Worm (Caenorhabditis elegans) whole organism, L4 larva: ENCODE results near the gene lect-2.

Experiments
- D1046.2 ChIP-seq: fragments of 200-800 bp; sonication (Bioruptor generic); IDR thresholded peaks from 2 replicates; pipeline ENCODE4 v1.3.6; 2022; ENCODE audit warnings: missing genetic modification characterization, missing compliant biosample characterization
- F26F4.8 ChIP-seq: fragments of 200-800 bp; sonication (Bioruptor generic); conservative IDR thresholded peaks from 2 replicates; pipeline ENCODE4 v1.3.6; 2022; ENCODE audit warnings: missing genetic modification characterization, missing compliant biosample characterization
- R02D3.7 ChIP-seq: fragments of 150-350 bp; sonication (generic microtip); optimal IDR thresholded peaks from 3 replicates; lab custom pipeline; 2014; ENCODE audit warnings: missing biosample characterization, missing genetic modification characterization
- Y75B8A.6 ChIP-seq: fragments of 200-800 bp; sonication (Bioruptor generic); IDR thresholded peaks from 2 replicates; pipeline ENCODE4 v1.3.6; 2022; ENCODE audit warnings: missing genetic modification reagents, missing genetic modification characterization, missing compliant biosample characterization
- ZK546.5 ChIP-seq, 2 experiments: sonication (generic microtip); optimal IDR thresholded peaks; 2 replicates each; lab custom pipeline; 2017; ENCODE audit warnings: missing biosample characterization in 2 of 2, missing genetic modification characterization in 2 of 2
- aly-2 ChIP-seq: sonication (generic microtip); optimal IDR thresholded peaks from 2 replicates; lab custom pipeline; 2018; ENCODE audit warnings: missing biosample characterization, missing genetic modification characterization
- arid-1 ChIP-seq: fragments of 200-800 bp; sonication (Bioruptor generic); conservative IDR thresholded peaks from 2 replicates; pipeline ENCODE4 v1.3.6; 2022; ENCODE audit warnings: missing genetic modification reagents, missing genetic modification characterization, missing compliant biosample characterization
- ces-1 ChIP-seq: fragments of 150-350 bp; sonication (generic microtip); optimal IDR thresholded peaks from 4 replicates; lab custom pipeline; 2014; ENCODE audit warnings: missing biosample characterization, missing genetic modification reagents, missing genetic modification characterization
- cey-2 ChIP-seq: sonication (generic microtip); optimal IDR thresholded peaks from 3 replicates; lab custom pipeline; 2017; ENCODE audit warnings: missing genetic modification characterization, mild to moderate bottlenecking, missing compliant biosample characterization, antibody characterized with exemption, borderline replicate concordance; ENCODE audit not compliant: insufficient read depth
- daf-16 ChIP-seq, 3 experiments: sonication (generic microtip); optimal IDR thresholded peaks; 2 replicates each; lab custom pipeline; 2016 to 2017; ENCODE audit warnings: missing genetic modification characterization in 3 of 3, missing genetic modification reagents in 3 of 3, mild to moderate bottlenecking in 2 of 3, missing compliant biosample characterization in 2 of 3, missing biosample characterization in 1 of 3, moderate library complexity in 1 of 3
- dmd-6 ChIP-seq: fragments of 200-800 bp; sonication (Bioruptor generic); IDR thresholded peaks from 2 replicates; pipeline ENCODE4 v1.3.6; 2022; ENCODE audit warnings: missing genetic modification reagents, missing genetic modification characterization, missing compliant biosample characterization
- dpl-1 ChIP-seq: fragments of 150-350 bp; optimal IDR thresholded peaks from 2 replicates; lab custom pipeline; 2014; ENCODE audit warnings: missing biosample characterization, missing genetic modification reagents, missing genetic modification characterization
- duxl-1 ChIP-seq: sonication (generic microtip); optimal IDR thresholded peaks from 2 replicates; lab custom pipeline; 2016; ENCODE audit warnings: mild to moderate bottlenecking, missing genetic modification characterization, moderate library complexity, missing compliant biosample characterization; ENCODE audit not compliant: poor library complexity
- dve-1 ChIP-seq: sonication (generic microtip); optimal IDR thresholded peaks from 2 replicates; lab custom pipeline; 2017; ENCODE audit warnings: antibody characterized with exemption, mild to moderate bottlenecking, missing genetic modification characterization, missing compliant biosample characterization; ENCODE audit not compliant: insufficient read depth
- gei-8 ChIP-seq: fragments of 200-800 bp; sonication (Bioruptor generic); optimal IDR thresholded peaks from 2 replicates; lab custom pipeline; 2018; ENCODE audit warnings: mild to moderate bottlenecking, missing genetic modification characterization, missing compliant biosample characterization
- hlh-11 ChIP-seq: fragments of 200-800 bp; sonication (Bioruptor generic); optimal IDR thresholded peaks from 2 replicates; lab custom pipeline; 2018; ENCODE audit warnings: mild to moderate bottlenecking, missing genetic modification characterization, missing compliant biosample characterization
- jun-1 ChIP-seq: fragments of 150-350 bp; optimal IDR thresholded peaks from 2 replicates; lab custom pipeline; 2014; ENCODE audit warnings: missing biosample characterization, missing genetic modification reagents, missing genetic modification characterization
- lin-1 ChIP-seq: fragments of 200-800 bp; sonication (Bioruptor generic); IDR thresholded peaks from 2 replicates; pipeline ENCODE4 v1.3.6; 2022; ENCODE audit warnings: missing genetic modification reagents, missing genetic modification characterization, missing compliant biosample characterization
- lin-29 ChIP-seq: fragments of 200-800 bp; sonication (Bioruptor generic); IDR thresholded peaks from 2 replicates; pipeline ENCODE4 v1.3.6; 2022; ENCODE audit warnings: missing genetic modification reagents, missing genetic modification characterization, missing compliant biosample characterization
- lin-38 ChIP-seq: fragments of 200-800 bp; sonication (Bioruptor generic); IDR thresholded peaks from 2 replicates; pipeline ENCODE4 v1.3.6; 2022; ENCODE audit warnings: missing genetic modification reagents, missing genetic modification characterization, missing compliant biosample characterization
- lsy-2 ChIP-seq, 2 experiments: fragments of 150-350 bp in 1 of 2; sonication (generic microtip) in 1 of 2; optimal IDR thresholded peaks; 2 replicates each; lab custom pipeline; 2014 to 2017; ENCODE audit warnings: missing biosample characterization in 2 of 2, missing genetic modification characterization in 2 of 2
- madf-5 ChIP-seq, 2 experiments: fragments of 200-800 bp; sonication (Bioruptor generic); IDR thresholded peaks; 2 replicates each; pipeline ENCODE4 v1.3.6; 2022; ENCODE audit warnings: missing compliant biosample characterization in 2 of 2, missing genetic modification characterization in 2 of 2
- mdt-29 ChIP-seq: fragments of 200-800 bp; sonication (Bioruptor generic); IDR thresholded peaks from 2 replicates; pipeline ENCODE4 v1.3.6; 2022; ENCODE audit warnings: missing genetic modification reagents, missing genetic modification characterization, missing compliant biosample characterization
- mep-1 ChIP-seq: fragments of 150-350 bp; sonication (generic microtip); optimal IDR thresholded peaks from 3 replicates; lab custom pipeline; 2014; ENCODE audit warnings: missing biosample characterization, missing genetic modification characterization
- mxl-3 ChIP-seq: fragments of 200-800 bp; sonication (Bioruptor generic); optimal IDR thresholded peaks from 2 replicates; lab custom pipeline; 2018; ENCODE audit warnings: mild to moderate bottlenecking, missing genetic modification characterization, missing compliant biosample characterization
- nhr-10 ChIP-seq: fragments of 150-350 bp; optimal IDR thresholded peaks from 2 replicates; lab custom pipeline; 2014; ENCODE audit warnings: missing biosample characterization, missing genetic modification characterization
- nhr-102 ChIP-seq: sonication (generic microtip); optimal IDR thresholded peaks from 2 replicates; lab custom pipeline; 2016; ENCODE audit warnings: mild to moderate bottlenecking, missing genetic modification characterization, moderate library complexity, missing compliant biosample characterization
- nhr-25 ChIP-seq: sonication (generic microtip); optimal IDR thresholded peaks from 2 replicates; lab custom pipeline; 2017; ENCODE audit warnings: missing genetic modification characterization, mild to moderate bottlenecking, missing compliant biosample characterization, antibody characterized with exemption, moderate library complexity, borderline replicate concordance; ENCODE audit not compliant: insufficient read depth
- nhr-28 ChIP-seq: fragments of 150-350 bp; optimal IDR thresholded peaks from 2 replicates; lab custom pipeline; 2014; ENCODE audit warnings: missing biosample characterization, missing genetic modification characterization
- nhr-41 ChIP-seq: fragments of 200-800 bp; sonication (Bioruptor generic); IDR thresholded peaks from 2 replicates; pipeline ENCODE4 v1.3.6; 2022; ENCODE audit warnings: missing genetic modification reagents, missing genetic modification characterization, missing compliant biosample characterization
- nhr-48 ChIP-seq: sonication (generic microtip); optimal IDR thresholded peaks from 2 replicates; lab custom pipeline; 2016; ENCODE audit warnings: mild to moderate bottlenecking, missing genetic modification characterization, missing compliant biosample characterization
- pha-4 ChIP-seq, 2 experiments: fragments of 150-350 bp in 1 of 2; fragments of 200-800 bp in 1 of 2; sonication (Bioruptor generic) in 1 of 2; IDR thresholded peaks in 1 of 2; optimal IDR thresholded peaks in 1 of 2; 2 replicates each; pipeline versions ENCODE4 v1.3.6 to Lab custom; 2014 to 2022; ENCODE audit warnings: missing genetic modification characterization in 2 of 2, missing genetic modification reagents in 2 of 2, missing biosample characterization in 1 of 2, missing compliant biosample characterization in 1 of 2
- php-3 ChIP-seq: fragments of 200-800 bp; sonication (Bioruptor generic); IDR thresholded peaks from 2 replicates; pipeline ENCODE4 v1.3.6; 2022; ENCODE audit warnings: missing genetic modification reagents, missing genetic modification characterization, missing compliant biosample characterization
- pqm-1 ChIP-seq: sonication (generic microtip); optimal IDR thresholded peaks from 2 replicates; lab custom pipeline; 2017; ENCODE audit warnings: missing biosample characterization, missing genetic modification characterization
- rbr-2 ChIP-seq: sonication (generic microtip); optimal IDR thresholded peaks from 2 replicates; lab custom pipeline; 2016; ENCODE audit warnings: missing genotype, missing genetic modification characterization, missing compliant biosample characterization
- saeg-2 ChIP-seq: fragments of 200-800 bp; sonication (Bioruptor generic); IDR thresholded peaks from 2 replicates; pipeline ENCODE4 v1.3.6; 2022; ENCODE audit warnings: missing genetic modification reagents, missing genetic modification characterization, missing compliant biosample characterization
- snpc-4 ChIP-seq: fragments of 150-350 bp; optimal IDR thresholded peaks from 2 replicates; lab custom pipeline; 2014; ENCODE audit warnings: missing biosample characterization, missing genetic modification characterization
- spr-1 ChIP-seq: sonication (generic microtip); optimal IDR thresholded peaks from 2 replicates; lab custom pipeline; 2016; ENCODE audit warnings: mild to moderate bottlenecking, missing genetic modification characterization, missing compliant biosample characterization
- tra-1 ChIP-seq: fragments of 200-800 bp; sonication (Bioruptor generic); IDR thresholded peaks from 2 replicates; pipeline ENCODE4 v1.3.6; 2022; ENCODE audit warnings: missing genetic modification reagents, missing genetic modification characterization, missing compliant biosample characterization
- unc-130 ChIP-seq: sonication (generic microtip); optimal IDR thresholded peaks from 2 replicates; lab custom pipeline; 2016; ENCODE audit warnings: missing genetic modification reagents, missing genetic modification characterization, missing compliant biosample characterization
- unc-62 ChIP-seq, 3 experiments: fragments of 150-350 bp in 1 of 3; sonication (generic microtip); optimal IDR thresholded peaks in 2 of 3; peaks in 1 of 3; 1 replicate in 1 of 3; 2 replicates in 2 of 3; lab custom pipeline; 2014 to 2017; ENCODE audit warnings: missing biosample characterization in 3 of 3, missing genetic modification characterization in 3 of 3, missing genetic modification reagents in 3 of 3, missing genotype in 1 of 3
- vab-7 ChIP-seq: fragments of 200-800 bp; sonication (Bioruptor generic); IDR thresholded peaks from 2 replicates; pipeline ENCODE4 v1.3.6; 2022; ENCODE audit warnings: missing genetic modification reagents, missing genetic modification characterization, missing compliant biosample characterization
- zfp-3 ChIP-seq: fragments of 200-800 bp; sonication (Bioruptor generic); conservative IDR thresholded peaks from 2 replicates; pipeline ENCODE4 v1.3.6; 2022; ENCODE audit warnings: missing genetic modification reagents, missing genetic modification characterization, missing compliant biosample characterization
- ztf-11 ChIP-seq: fragments of 150-350 bp; optimal IDR thresholded peaks from 2 replicates; lab custom pipeline; 2014; ENCODE audit warnings: missing biosample characterization, missing genetic modification characterization
- ztf-7 ChIP-seq: fragments of 150-350 bp; optimal IDR thresholded peaks from 2 replicates; lab custom pipeline; 2014; ENCODE audit warnings: missing biosample characterization, missing genetic modification characterization

The lect-2 gene

ce11 chrII:5747312-5747711, 43.2 kb upstream of the lect-2 start (continued):
- TF ChIP-seq nhr-41 (GFP tag; lab: Robert Waterston, UW) (no peak), unc-130 (GFP tag; lab: Kevin White, UChicago) (no peak), pqm-1 (peak; percentile 73), dpl-1 (GFP tag; lab: Kevin White, UChicago) (no peak), hlh-11 (tag; lab: Kevin White, UChicago) (peak; percentile 30), R02D3.7 (tag; lab: Kevin White, UChicago) (no peak), dmd-6 (peak; percentile 21; the same call in 1 of the 2 replicates), gei-8 (GFP tag; lab: Kevin White, UChicago) (no peak), nhr-25 (tag; lab: Kevin White, UChicago) (no peak), zfp-3 (no peak)

ce11 chrII:5748395-5748794, 42.1 kb upstream of the lect-2 start:
- TF ChIP-seq dmd-6: peak; percentile 87
- peak; percentile 40 for TF ChIP-seq mep-1
- peak; percentile 45; the same call in 1 of the 2 replicates for TF ChIP-seq tra-1
- TF ChIP-seq daf-16 (GFP tag; optimal IDR thresholded peaks at IDR 0.05; lab: Kevin White, UChicago): peak in 1 of 2 experiments; percentile 0
- TF ChIP-seq daf-16 (tag; optimal IDR thresholded peaks at IDR 0.05; lab: Kevin White, UChicago): peak; percentile 78
- TF ChIP-seq nhr-28 (tag; lab: Kevin White, UChicago): peak; percentile 72
- TF ChIP-seq ztf-7 (tag; lab: Kevin White, UChicago): no peak
- TF ChIP-seq pqm-1: peak; percentile 100
- peak; percentile 46 for TF ChIP-seq nhr-10 (tag; lab: Kevin White, UChicago)
- TF ChIP-seq dve-1 (tag; lab: Kevin White, UChicago): peak; percentile 89
- TF ChIP-seq nhr-48 (tag; lab: Kevin White, UChicago): peak; percentile 27
- no peak for TF ChIP-seq lin-1 (GFP tag; lab: Robert Waterston, UW)
- peak; percentile 25; the same call in 1 of the 2 replicates for TF ChIP-seq pha-4 (GFP tag; IDR thresholded peaks at IDR 0.05; lab: Robert Waterston, UW)
- TF ChIP-seq pha-4 (tag; optimal IDR thresholded peaks at IDR 0.05; lab: Kevin White, UChicago): no peak
- TF ChIP-seq unc-62 (GFP tag; optimal IDR thresholded peaks at IDR 0.05 in 1 of 2; lab: Kevin White, UChicago): peak in 1 of 2 experiments; percentile 55
- no peak for TF ChIP-seq unc-62 (tag; optimal IDR thresholded peaks at IDR 0.05; lab: Kevin White, UChicago)
- TF ChIP-seq Y75B8A.6 (GFP tag; lab: Robert Waterston, UW): no peak
- peak; percentile 28; the same call in 1 of the 2 replicates for TF ChIP-seq php-3 (GFP tag; lab: Robert Waterston, UW)
- TF ChIP-seq lin-38 (GFP tag; lab: Robert Waterston, UW): no peak
- no peak for TF ChIP-seq duxl-1
- no peak for TF ChIP-seq dpl-1 (GFP tag; lab: Kevin White, UChicago)
- no peak for TF ChIP-seq F26F4.8 (GFP tag; lab: Robert Waterston, UW)
- TF ChIP-seq hlh-11 (tag; lab: Kevin White, UChicago): peak; percentile 85
- TF ChIP-seq arid-1 (GFP tag; lab: Robert Waterston, UW): no peak
- peak; percentile 14 for TF ChIP-seq mxl-3
- no peak for TF ChIP-seq mdt-29 (GFP tag; lab: Robert Waterston, UW)

- TF ChIP-seq vab-7 (GFP tag; lab: Robert Waterston, UW): no peak
- no peak for TF ChIP-seq ztf-11 (tag; lab: Kevin White, UChicago)
- TF ChIP-seq aly-2: no peak
- TF ChIP-seq madf-5 (GFP tag; IDR thresholded peaks at IDR 0.05; lab: Robert Waterston, UW): no peak
- TF ChIP-seq D1046.2 (GFP tag; lab: Robert Waterston, UW): no peak
- no peak for TF ChIP-seq lin-38 (GFP tag; lab: Robert Waterston, UW)
- TF ChIP-seq spr-1 (tag; lab: Kevin White, UChicago): no peak
- peak; percentile 94 for TF ChIP-seq pqm-1
- TF ChIP-seq ces-1 (GFP tag; lab: Kevin White, UChicago): no peak
- TF ChIP-seq snpc-4: no peak
- TF ChIP-seq nhr-102: no peak
- no peak for TF ChIP-seq jun-1 (tag; lab: Kevin White, UChicago)
- TF ChIP-seq cey-2 (tag; lab: Kevin White, UChicago): no peak
- TF ChIP-seq lin-29 (GFP tag; lab: Robert Waterston, UW): no peak
- TF ChIP-seq lsy-2 (tag; optimal IDR thresholded peaks at IDR 0.05; lab: Kevin White, UChicago): no peak
- TF ChIP-seq pha-4 (GFP tag; IDR thresholded peaks at IDR 0.05; lab: Robert Waterston, UW): no peak
- TF ChIP-seq pha-4 (tag; optimal IDR thresholded peaks at IDR 0.05; lab: Kevin White, UChicago): no peak
- TF ChIP-seq ZK546.5 (tag; optimal IDR thresholded peaks at IDR 0.05; lab: Kevin White, UChicago): no peak
- TF ChIP-seq saeg-2 (GFP tag; lab: Robert Waterston, UW): no peak
- no peak for TF ChIP-seq rbr-2 (tag; lab: Kevin White, UChicago)
These were observed 40.7 kb upstream of the lect-2 start, which contains the start of gene ifb-2 for ce11 chrII:5749733-5750238. TSS of gene ifb-2 (plus strand) at chrII:5750188.
